Worm (Caenorhabditis elegans): Measurements from ENCODE around the gene swsn-4.
A peak's percentile ranks its signal among the peaks of the same experiment; 100 is the strongest.

Gene swsn-4

ce11 chrIV:11154425-11155114 is 28.7 kb downstream of the swsn-4 start, which contains the start of gene C08F8.3 (continued):
- TF ChIP-seq dox-1 (GFP tag; IDR thresholded peaks at IDR 0.05) (peak; percentile 44; the same call in 1 of the 2 replicates), lin-54 (GFP tag; optimal IDR thresholded peaks at IDR 0.05) (peak; percentile 23), unc-130 (GFP tag; optimal IDR thresholded peaks at IDR 0.05) (peak; percentile 31)

ce11 chrIV:11156526-11156925 is 30.7 kb downstream of the swsn-4 start:
- TF ChIP-seq F57A8.1 (GFP tag; optimal IDR thresholded peaks at IDR 0.05) = no peak
- TF ChIP-seq ztf-28 (GFP tag; IDR thresholded peaks at IDR 0.05) = no peak
- no peak for TF ChIP-seq lag-1 (GFP tag; IDR thresholded peaks at IDR 0.05)
- TF ChIP-seq nfya-2 (GFP tag; IDR thresholded peaks at IDR 0.05) = no peak
- TF ChIP-seq madf-3 (GFP tag; IDR thresholded peaks at IDR 0.05) = 0 out of 2 replicates have a peak, but pooled peaks have one; percentile 53
- TF ChIP-seq F55B11.4 (tag; optimal IDR thresholded peaks at IDR 0.05; ENCODE audit: borderline replicate concordance, insufficient read depth) = no peak
- TF ChIP-seq zim-3 (tag; optimal IDR thresholded peaks at IDR 0.05) = no peak
- TF ChIP-seq let-607 (tag; optimal IDR thresholded peaks at IDR 0.05) = no peak
- peak; percentile 5 for TF ChIP-seq F49E8.2 (tag; optimal IDR thresholded peaks at IDR 0.05; ENCODE audit: insufficient read depth)
- TF ChIP-seq Y79H2A.3 (GFP tag; conservative IDR thresholded peaks at IDR 0.05) = no peak
- no peak for TF ChIP-seq ekl-4 (GFP tag; IDR thresholded peaks at IDR 0.05)
- TF ChIP-seq madf-8 (GFP tag; conservative IDR thresholded peaks at IDR 0.05) = no peak
- 0 out of 2 replicates have a peak, but pooled peaks have one; percentile 62 for TF ChIP-seq hsf-1 (GFP tag; IDR thresholded peaks at IDR 0.05)
- no peak for TF ChIP-seq nfyb-1 (GFP tag; IDR thresholded peaks at IDR 0.05)
- TF ChIP-seq attf-5 (GFP tag; optimal IDR thresholded peaks at IDR 0.05) = no peak
- no peak for TF ChIP-seq dpff-1 (tag; optimal IDR thresholded peaks at IDR 0.05)
- no peak for TF ChIP-seq C06A6.2 (GFP tag; conservative IDR thresholded peaks at IDR 0.05)
- no peak for TF ChIP-seq ets-4 (GFP tag; optimal IDR thresholded peaks at IDR 0.05)
- no peak for TF ChIP-seq ztf-6 (GFP tag; IDR thresholded peaks at IDR 0.05)

ce11 chrIV:11159886-11160285 is 34.1 kb downstream of the swsn-4 start, which contains the start of gene mboa-4:
mboa-4 (minus strand) TSS chrIV:11159986.
- no peak for TF ChIP-seq mxl-1 (tag; optimal IDR thresholded peaks at IDR 0.05)
- no peak for TF ChIP-seq ztf-25 (GFP tag; IDR thresholded peaks at IDR 0.05)
- TF ChIP-seq F52B5.7 (tag; optimal IDR thresholded peaks at IDR 0.05) = no peak
- no peak for TF ChIP-seq hsf-1 (GFP tag; IDR thresholded peaks at IDR 0.05)
- no peak for TF ChIP-seq let-526 (GFP tag; IDR thresholded peaks at IDR 0.05)

- TF ChIP-seq snpc-3.4 (tag; optimal IDR thresholded peaks at IDR 0.05) (no peak), sea-2 (GFP tag; IDR thresholded peaks at IDR 0.05) (no peak), dpl-1 (GFP tag; optimal IDR thresholded peaks at IDR 0.05) (no peak), let-526 (GFP tag; IDR thresholded peaks at IDR 0.05) (no peak), lin-54 (GFP tag; optimal IDR thresholded peaks at IDR 0.05) (no peak), madf-3 (GFP tag; IDR thresholded peaks at IDR 0.05) (no peak), ceh-79 (tag; optimal IDR thresholded peaks at IDR 0.05) (no peak), rec-8 (tag; optimal IDR thresholded peaks at IDR 0.05) (no peak), mcd-1 (GFP tag; IDR thresholded peaks at IDR 0.05) (no peak), Y53F4B.3 (GFP tag; IDR thresholded peaks at IDR 0.05) (no peak), ccch-3 (GFP tag; optimal IDR thresholded peaks at IDR 0.05) (no peak), K11D2.4 (GFP tag; IDR thresholded peaks at IDR 0.05) (no peak), atf-7 (tag; optimal IDR thresholded peaks at IDR 0.05) (no peak), tlf-1 (GFP tag; optimal IDR thresholded peaks at IDR 0.05) (no peak)
Measured at ce11 chrIV:11160707-11161106, 34.9 kb downstream of the swsn-4 start, which contains the start of gene C08F8.15. C08F8.15 (minus strand) TSS chrIV:11160807.
